Fruit fly (Drosophila melanogaster) whole organism, embryonic: ENCODE data around the gene MED28.

Experiments
- BtbVII ChIP-seq: fragments of 200-800 bp; sonication (Bioruptor generic); optimal IDR thresholded peaks from 3 replicates; lab custom pipeline; 2017; ENCODE audit warnings: missing biosample characterization, mild to moderate bottlenecking, missing genetic modification characterization
- CG10274 ChIP-seq: fragments of 200-800 bp; sonication (Bioruptor generic); optimal IDR thresholded peaks from 3 replicates; lab custom pipeline; 2017; ENCODE audit warnings: missing biosample characterization, mild to moderate bottlenecking, missing genetic modification characterization
- CG11504 ChIP-seq: fragments of 200-800 bp; sonication (Bioruptor generic); optimal IDR thresholded peaks from 3 replicates; lab custom pipeline; 2019; ENCODE audit warnings: missing biosample characterization, mild to moderate bottlenecking, missing genetic modification characterization, moderate library complexity
- CG11560 ChIP-seq: fragments of 200-800 bp; sonication (Bioruptor generic); IDR thresholded peaks from 3 replicates; pipeline ENCODE4 v1.3.6; 2022; ENCODE audit warnings: missing biosample characterization, missing genetic modification characterization
- CG1233 ChIP-seq: fragments of 200-800 bp; sonication (Bioruptor generic); optimal IDR thresholded peaks from 4 replicates; lab custom pipeline; 2018; ENCODE audit warnings: missing biosample characterization, mild to moderate bottlenecking, missing genetic modification characterization
- CG14860 ChIP-seq: fragments of 200-800 bp; sonication (Bioruptor generic); IDR thresholded peaks from 3 replicates; pipeline ENCODE4 v1.3.6; 2022; ENCODE audit warnings: missing biosample characterization, missing genetic modification characterization; ENCODE audit not compliant: partially characterized antibody
- CG14965 ChIP-seq: fragments of 200-800 bp; sonication (Bioruptor generic); optimal IDR thresholded peaks from 2 replicates; lab custom pipeline; 2016; ENCODE audit warnings: missing biosample characterization, missing genetic modification characterization, borderline replicate concordance
- CG17359 ChIP-seq: fragments of 200-800 bp; sonication (Bioruptor generic); optimal IDR thresholded peaks from 3 replicates; lab custom pipeline; 2018; ENCODE audit warnings: missing biosample characterization, mild to moderate bottlenecking, missing genetic modification characterization, moderate library complexity
- CG1792 ChIP-seq: fragments of 200-800 bp; sonication (Bioruptor generic); optimal IDR thresholded peaks from 2 replicates; lab custom pipeline; 2016; ENCODE audit warnings: missing biosample characterization, missing genetic modification characterization
- CG4854 ChIP-seq: fragments of 200-800 bp; sonication (Bioruptor generic); optimal IDR thresholded peaks from 2 replicates; lab custom pipeline; 2016; ENCODE audit warnings: missing biosample characterization, missing genetic modification characterization, inconsistent platforms
- CG6272 ChIP-seq: fragments of 200-800 bp; sonication (Bioruptor generic); IDR thresholded peaks from 2 replicates; pipeline ENCODE4 v1.3.6; 2022; ENCODE audit warnings: missing biosample characterization, missing genetic modification characterization
- CG7271 ChIP-seq: fragments of 200-800 bp; sonication (Bioruptor generic); optimal IDR thresholded peaks from 2 replicates; lab custom pipeline; 2018; ENCODE audit warnings: missing biosample characterization, mild to moderate bottlenecking, missing genetic modification characterization, moderate library complexity
- CG9817 ChIP-seq: fragments of 200-800 bp; sonication (Bioruptor generic); optimal IDR thresholded peaks from 2 replicates; lab custom pipeline; 2018; ENCODE audit warnings: missing biosample characterization, mild to moderate bottlenecking, missing genetic modification characterization, moderate library complexity
- CoRest ChIP-seq: fragments of 200-800 bp; sonication (Bioruptor generic); optimal IDR thresholded peaks from 3 replicates; lab custom pipeline; 2018; ENCODE audit warnings: missing biosample characterization, mild to moderate bottlenecking, missing genetic modification characterization, moderate library complexity
- Dbx ChIP-seq: fragments of 200-800 bp; sonication (Bioruptor generic); IDR thresholded peaks from 3 replicates; pipeline ENCODE4 v1.3.6; 2022; ENCODE audit warnings: missing biosample characterization, missing genetic modification characterization
- Deaf1 ChIP-seq: fragments of 200-800 bp; optimal IDR thresholded peaks from 3 replicates; lab custom pipeline; 2019; ENCODE audit warnings: missing biosample characterization, mild to moderate bottlenecking, missing genetic modification characterization, moderate library complexity
- Doc3 ChIP-seq: fragments of 200-800 bp; sonication (Bioruptor generic); IDR thresholded peaks from 3 replicates; pipeline ENCODE4 v1.3.6; 2022; ENCODE audit warnings: missing biosample characterization, missing genetic modification characterization; ENCODE audit not compliant: partially characterized antibody
- Dp ChIP-seq: fragments of 200-800 bp; sonication (Bioruptor generic); optimal IDR thresholded peaks from 2 replicates; lab custom pipeline; 2018; ENCODE audit warnings: missing biosample characterization, mild to moderate bottlenecking, missing genetic modification characterization, moderate library complexity
- Fer2 ChIP-seq: fragments of 200-800 bp; sonication (Bioruptor generic); optimal IDR thresholded peaks from 2 replicates; lab custom pipeline; 2018; ENCODE audit warnings: missing biosample characterization, mild to moderate bottlenecking, missing genetic modification characterization, moderate library complexity
- GATAe ChIP-seq: fragments of 200-800 bp; sonication (Bioruptor generic); conservative IDR thresholded peaks from 2 replicates; pipeline ENCODE4 v1.3.6; 2022; ENCODE audit warnings: missing biosample characterization, missing genetic modification characterization
- HLH4C ChIP-seq: fragments of 200-800 bp; sonication (Bioruptor generic); IDR thresholded peaks from 3 replicates; pipeline ENCODE4 v1.3.6; 2022; ENCODE audit warnings: missing biosample characterization, missing genetic modification characterization; ENCODE audit not compliant: partially characterized antibody
- Hr51 ChIP-seq, 2 experiments: fragments of 200-800 bp; sonication (Bioruptor generic); optimal IDR thresholded peaks; 2 replicates in 1 of 2; 3 replicates in 1 of 2; lab custom pipeline; 2016 to 2018; ENCODE audit warnings: missing biosample characterization in 2 of 2, missing genetic modification characterization in 2 of 2, mild to moderate bottlenecking in 1 of 2, moderate library complexity in 1 of 2
- Kr ChIP-seq: fragments of 200-800 bp; sonication (Bioruptor generic); optimal IDR thresholded peaks from 2 replicates; lab custom pipeline; 2017; ENCODE audit warnings: missing biosample characterization, mild to moderate bottlenecking, missing genetic modification characterization
- Lpt ChIP-seq: fragments of >200 bp; optimal IDR thresholded peaks from 2 replicates; lab custom pipeline; 2018; ENCODE audit warnings: missing biosample characterization, missing genetic modification characterization
- MESR4 ChIP-seq: fragments of 200-800 bp; sonication (Bioruptor generic); optimal IDR thresholded peaks from 2 replicates; lab custom pipeline; 2018; ENCODE audit warnings: missing biosample characterization, mild to moderate bottlenecking, missing genetic modification characterization, moderate library complexity
- Max ChIP-seq: fragments of 200-800 bp; sonication (Bioruptor generic); optimal IDR thresholded peaks from 2 replicates; lab custom pipeline; 2016; ENCODE audit warnings: missing biosample characterization, mild to moderate bottlenecking, missing genetic modification characterization
- Mes4 ChIP-seq: fragments of 200-800 bp; sonication (Bioruptor generic); optimal IDR thresholded peaks from 2 replicates; lab custom pipeline; 2016; ENCODE audit warnings: missing biosample characterization, missing genetic modification characterization
- Rfx ChIP-seq: fragments of 200-800 bp; sonication (Bioruptor generic); IDR thresholded peaks from 2 replicates; pipeline ENCODE4 v1.3.6; 2022; ENCODE audit warnings: missing biosample characterization, missing genetic modification characterization
- Taf1 ChIP-seq: fragments of 200-800 bp; sonication (Bioruptor generic); IDR thresholded peaks from 2 replicates; pipeline ENCODE4 v1.3.6; 2022; ENCODE audit warnings: missing biosample characterization, missing genetic modification characterization
- cg ChIP-seq: fragments of 200-800 bp; sonication (Bioruptor generic); optimal IDR thresholded peaks from 3 replicates; lab custom pipeline; 2019; ENCODE audit warnings: missing biosample characterization, mild to moderate bottlenecking, missing genetic modification characterization, moderate library complexity
- dati ChIP-seq: fragments of 200-800 bp; sonication (Bioruptor generic); IDR thresholded peaks from 2 replicates; pipeline ENCODE4 v1.3.6; 2022; ENCODE audit warnings: missing biosample characterization, missing genetic modification characterization
- eve ChIP-seq, 2 experiments: fragments of >200 bp; optimal IDR thresholded peaks; 2 replicates each; lab custom pipeline; 2017; ENCODE audit warnings: missing biosample characterization in 2 of 2, missing genetic modification characterization in 2 of 2
- gcm ChIP-seq: fragments of 200-800 bp; sonication (Bioruptor generic); optimal IDR thresholded peaks from 2 replicates; lab custom pipeline; 2019; ENCODE audit warnings: missing biosample characterization, mild to moderate bottlenecking, missing genetic modification characterization, moderate library complexity
- grn ChIP-seq: fragments of 200-800 bp; sonication (Bioruptor generic); optimal IDR thresholded peaks from 3 replicates; lab custom pipeline; 2017; ENCODE audit warnings: missing biosample characterization, missing genetic modification characterization
- gro ChIP-seq: fragments of 200-800 bp; sonication (Bioruptor generic); optimal IDR thresholded peaks from 2 replicates; lab custom pipeline; 2016; ENCODE audit warnings: missing biosample characterization, missing genetic modification characterization
- her ChIP-seq: fragments of 200-800 bp; sonication (Bioruptor generic); optimal IDR thresholded peaks from 2 replicates; lab custom pipeline; 2016; ENCODE audit warnings: missing biosample characterization, missing genetic modification characterization
- kay ChIP-seq: fragments of 200-800 bp; sonication (Bioruptor generic); optimal IDR thresholded peaks from 2 replicates; lab custom pipeline; 2016; ENCODE audit warnings: missing biosample characterization, missing genetic modification characterization
- knrl ChIP-seq: fragments of 200-800 bp; sonication (Bioruptor generic); IDR thresholded peaks from 3 replicates; pipeline ENCODE4 v1.3.6; 2022; ENCODE audit warnings: missing biosample characterization, missing genetic modification characterization; ENCODE audit not compliant: partially characterized antibody
- lab ChIP-seq: fragments of 200-800 bp; sonication (Bioruptor generic); optimal IDR thresholded peaks from 3 replicates; lab custom pipeline; 2017; ENCODE audit warnings: missing biosample characterization, missing genetic modification characterization, mild to moderate bottlenecking, moderate library complexity, missing genetic modification reagents
- lmd ChIP-seq: fragments of 200-800 bp; sonication (Bioruptor generic); IDR thresholded peaks from 2 replicates; pipeline ENCODE4 v1.3.6; 2022; ENCODE audit warnings: missing biosample characterization, missing genetic modification characterization
- org-1 ChIP-seq: fragments of 200-800 bp; sonication (Bioruptor generic); optimal IDR thresholded peaks from 2 replicates; lab custom pipeline; 2017; ENCODE audit warnings: missing biosample characterization, missing genetic modification characterization
- ro ChIP-seq: fragments of 200-800 bp; sonication (Bioruptor generic); IDR thresholded peaks from 2 replicates; pipeline ENCODE4 v1.3.6; 2022; ENCODE audit warnings: missing biosample characterization, missing genetic modification characterization
- seq ChIP-seq: fragments of 200-800 bp; sonication (Bioruptor generic); IDR thresholded peaks from 2 replicates; pipeline ENCODE4 v1.3.6; 2022; ENCODE audit warnings: missing biosample characterization, missing genetic modification characterization
- sim ChIP-seq: fragments of 200-800 bp; sonication (Bioruptor generic); IDR thresholded peaks from 2 replicates; pipeline ENCODE4 v1.3.6; 2022; ENCODE audit warnings: missing biosample characterization, missing genetic modification characterization
- stwl ChIP-seq: fragments of 200-800 bp; sonication (Bioruptor generic); optimal IDR thresholded peaks from 3 replicates; lab custom pipeline; 2018; ENCODE audit warnings: missing biosample characterization, mild to moderate bottlenecking, missing genetic modification characterization, moderate library complexity
- tgo ChIP-seq: fragments of 200-800 bp; sonication (Bioruptor generic); IDR thresholded peaks from 3 replicates; pipeline ENCODE4 v1.3.6; 2022; ENCODE audit warnings: missing biosample characterization, missing genetic modification characterization
- tna ChIP-seq: fragments of 200-800 bp; sonication (Bioruptor generic); IDR thresholded peaks from 2 replicates; pipeline ENCODE4 v1.3.6; 2022; ENCODE audit warnings: missing biosample characterization, missing genetic modification characterization; ENCODE audit not compliant: partially characterized antibody
- vnd ChIP-seq: fragments of 200-800 bp; sonication (Bioruptor generic); IDR thresholded peaks from 3 replicates; pipeline ENCODE4 v1.3.6; 2022; ENCODE audit warnings: missing biosample characterization, missing genetic modification characterization; ENCODE audit not compliant: partially characterized antibody
- zf30C ChIP-seq: fragments of 200-800 bp; sonication (Bioruptor generic); optimal IDR thresholded peaks from 3 replicates; lab custom pipeline; 2018; ENCODE audit warnings: missing biosample characterization, mild to moderate bottlenecking, missing genetic modification characterization

MED28 gene

dm6 chr3R:25453150-25453680 is 23.6 kb upstream of the MED28 start (continued):
- peak; percentile 39; the same call in 1 of the 2 replicates for TF ChIP-seq Rfx (GFP tag; lab: Robert Waterston, UW)
- TF ChIP-seq Deaf1 (tag; lab: Kevin White, UChicago): no peak
- peak; percentile 57 for TF ChIP-seq Kr (GFP tag; lab: Kevin White, UChicago)
- TF ChIP-seq cg: no peak
- TF ChIP-seq dati (GFP tag; lab: Robert Waterston, UW): no peak
- no peak for TF ChIP-seq gro (GFP tag; lab: Kevin White, UChicago)
- TF ChIP-seq Doc3: no peak
- TF ChIP-seq tna: no peak
- peak; percentile 74 for TF ChIP-seq org-1 (GFP tag; lab: Kevin White, UChicago)
- TF ChIP-seq sim (GFP tag; lab: Robert Waterston, UW): 0 out of 2 replicates have a peak, but pooled peaks have one; percentile 19
- no peak for TF ChIP-seq HLH4C (GFP tag; lab: Robert Waterston, UW)
- TF ChIP-seq GATAe (GFP tag; lab: Robert Waterston, UW): peak; percentile 28; the same call in 1 of the 2 replicates
- TF ChIP-seq MESR4 (GFP tag; lab: Kevin White, UChicago): no peak
- peak; percentile 76 for TF ChIP-seq lab (GFP tag; lab: Kevin White, UChicago)
- no peak for TF ChIP-seq lmd
- no peak for TF ChIP-seq tgo (GFP tag; lab: Robert Waterston, UW)
- peak; percentile 78 for TF ChIP-seq BtbVII (GFP tag; lab: Kevin White, UChicago)
- no peak for TF ChIP-seq CG14860
- TF ChIP-seq CG6272: no peak
- TF ChIP-seq Max: peak; percentile 12
- TF ChIP-seq Dbx (GFP tag; lab: Robert Waterston, UW): no peak
- TF ChIP-seq zf30C: no peak
- TF ChIP-seq grn (GFP tag; lab: Kevin White, UChicago): peak; percentile 70
- TF ChIP-seq her (GFP tag; lab: Kevin White, UChicago): peak; percentile 22
- TF ChIP-seq CG11560 (tag; lab: Robert Waterston, UW): no peak
- no peak for TF ChIP-seq kay (GFP tag; lab: Kevin White, UChicago)
- peak; percentile 0 for TF ChIP-seq CG17359 (tag; lab: Kevin White, UChicago)
- no peak; the same call in 1 of the 2 replicates for TF ChIP-seq seq (GFP tag; lab: Robert Waterston, UW)
- peak; percentile 61 for TF ChIP-seq CoRest (tag; lab: Kevin White, UChicago)
- no peak for TF ChIP-seq Fer2 (tag; lab: Kevin White, UChicago)
- no peak for TF ChIP-seq CG7271 (tag; lab: Kevin White, UChicago)
- TF ChIP-seq gcm: peak; percentile 65
- no peak for TF ChIP-seq Taf1 (GFP tag; lab: Robert Waterston, UW)
- peak; percentile 23 for TF ChIP-seq CG14965 (GFP tag; lab: Kevin White, UChicago)
- no peak for TF ChIP-seq CG4854 (GFP tag; lab: Kevin White, UChicago)
- TF ChIP-seq CG10274 (GFP tag; lab: Kevin White, UChicago): no peak
- TF ChIP-seq CG9817 (tag; lab: Kevin White, UChicago): peak; percentile 19
- TF ChIP-seq CG11504: peak; percentile 45
- TF ChIP-seq Mes4: peak; percentile 47
- no peak for TF ChIP-seq Dp
- no peak for TF ChIP-seq knrl (GFP tag; lab: Robert Waterston, UW)
- peak; percentile 5 for TF ChIP-seq stwl
- TF ChIP-seq Lpt (GFP tag; lab: Kevin White, UChicago): no peak
- TF ChIP-seq CG1792: no peak
- 0 out of 2 replicates have a peak, but pooled peaks have one; percentile 6 for TF ChIP-seq ro (GFP tag; lab: Robert Waterston, UW)
- no peak for TF ChIP-seq eve (GFP tag; optimal IDR thresholded peaks at IDR 0.05; lab: Kevin White, UChicago)
- peak; percentile 28 for TF ChIP-seq CG1233
- TF ChIP-seq Hr51 (GFP tag; optimal IDR thresholded peaks at IDR 0.05; lab: Kevin White, UChicago): peak in 1 of 2 experiments; percentile 51
- TF ChIP-seq vnd (GFP tag; lab: Robert Waterston, UW): no peak
